Fruit fly (Drosophila melanogaster): Measurements from ENCODE around the gene side-VI.

DNA sequence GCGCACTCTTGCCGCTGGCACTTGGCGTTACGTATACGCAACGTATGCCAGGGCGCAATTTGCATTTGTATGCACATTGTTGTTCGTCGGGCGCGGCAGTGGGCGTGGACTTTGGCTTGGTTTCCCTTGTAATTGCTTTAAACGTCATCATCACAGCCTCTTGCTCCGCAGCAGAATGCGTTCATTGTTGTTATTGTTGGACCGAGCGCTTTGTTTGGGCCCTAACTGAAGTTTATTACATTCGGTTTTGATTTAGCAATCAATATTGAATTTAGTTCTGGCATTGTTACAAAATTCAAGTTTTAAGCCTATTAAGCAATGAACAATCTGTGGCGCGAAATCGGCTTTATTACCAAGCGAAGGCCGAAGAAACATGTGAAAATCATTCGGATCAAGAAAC is 115.9 kb downstream of the side-VI start, which contains the start of gene CG43449:
- no peak for TF ChIP-seq CG8478 (optimal IDR thresholded peaks at IDR 0.05)
- no peak for TF ChIP-seq CTCF (optimal IDR thresholded peaks at IDR 0.05)
